Worm (Caenorhabditis elegans): ENCODE results near the gene ndub-11.

- TF ChIP-seq hmg-4 (GFP tag; optimal IDR thresholded peaks at IDR 0.05) (no peak), flt-1 (GFP tag; IDR thresholded peaks at IDR 0.05) (no peak), sea-1 (GFP tag; conservative IDR thresholded peaks at IDR 0.05) (no peak)
These were observed 31.7 kb upstream of the ndub-11 start for ce11 chrIV:8161774-8162173.
